Fruit fly (Drosophila melanogaster) whole organism, embryonic: ENCODE data around the gene CG17777.

Experiments used
- Lhr ChIP-seq: fragments of 200-800 bp; sonication (Bioruptor generic); optimal IDR thresholded peaks from 3 replicates; lab custom pipeline; 2017; ENCODE audit warnings: mild to moderate bottlenecking, missing biosample characterization, missing genetic modification reagents, missing genetic modification characterization
- Mrtf ChIP-seq: fragments of 200-800 bp; sonication (Bioruptor generic); IDR thresholded peaks from 3 replicates; pipeline ENCODE4 v1.3.6; 2022; ENCODE audit warnings: missing biosample characterization, missing genetic modification characterization
- dimm ChIP-seq: fragments of 200-800 bp; sonication (Bioruptor generic); IDR thresholded peaks from 2 replicates; pipeline ENCODE4 v1.3.6; 2022; ENCODE audit warnings: missing biosample characterization, missing genetic modification characterization
- nom ChIP-seq: fragments of 200-800 bp; sonication (Bioruptor generic); optimal IDR thresholded peaks from 2 replicates; lab custom pipeline; 2017; ENCODE audit warnings: missing biosample characterization, missing genetic modification characterization, mild to moderate bottlenecking, moderate library complexity, missing genetic modification reagents
- prd ChIP-seq, 3 experiments: fragments of >200 bp in 2 of 3; fragments of 200-800 bp in 1 of 3; sonication (Bioruptor generic) in 1 of 3; optimal IDR thresholded peaks in 2 of 3; IDR thresholded peaks in 1 of 3; 2 replicates in 2 of 3; 3 replicates in 1 of 3; pipeline versions ENCODE4 v1.3.6 to Lab custom; 2017 to 2022; ENCODE audit warnings: missing biosample characterization in 1 of 3, missing genetic modification characterization in 1 of 3

DNA sequence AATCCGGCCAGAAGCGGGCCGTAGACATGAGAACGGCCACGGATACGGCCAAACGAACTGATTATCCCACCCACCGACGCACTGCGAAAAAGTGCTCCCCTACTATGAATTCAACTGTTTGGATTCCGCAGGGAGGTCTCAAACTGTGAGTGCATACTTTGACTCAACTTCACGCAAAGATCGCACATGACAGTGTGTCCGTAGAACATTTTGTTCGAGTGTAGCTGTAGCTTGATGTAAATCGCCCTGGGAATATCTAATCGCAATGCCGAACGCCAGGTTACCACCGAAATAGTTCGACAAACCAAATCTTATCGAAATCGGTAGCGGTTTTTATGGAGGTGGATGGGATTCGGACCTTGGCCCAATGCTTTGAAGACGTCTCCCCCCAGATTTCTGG lies 25.6 kb upstream of the CG17777 start:
- TF ChIP-seq Mrtf (GFP tag; lab: Robert Waterston, UW) (no peak), prd (optimal IDR thresholded peaks at IDR 0.05; lab: Kevin White, UChicago) (no peak), prd (GFP tag; IDR thresholded peaks at IDR 0.05; lab: Robert Waterston, UW) (0 out of 3 replicates have a peak, but pooled peaks have one; percentile 7), Lhr (GFP tag; lab: Kevin White, UChicago) (no peak), nom (GFP tag; lab: Kevin White, UChicago) (no peak), dimm (GFP tag; lab: Robert Waterston, UW) (no peak)
